Worm (Caenorhabditis elegans) whole organism, L4 larva: Measurements from ENCODE around the gene gsto-1.

Experiments
- D1046.2 ChIP-seq: fragments of 200-800 bp; sonication (Bioruptor generic); IDR thresholded peaks from 2 replicates; pipeline ENCODE4 v1.3.6; 2022; ENCODE audit warnings: missing genetic modification characterization, missing compliant biosample characterization
- F10B5.3 ChIP-seq: sonication (generic microtip); optimal IDR thresholded peaks from 2 replicates; lab custom pipeline; 2016; ENCODE audit warnings: mild to moderate bottlenecking, missing genetic modification characterization, missing compliant biosample characterization
- F26F4.8 ChIP-seq: fragments of 200-800 bp; sonication (Bioruptor generic); conservative IDR thresholded peaks from 2 replicates; pipeline ENCODE4 v1.3.6; 2022; ENCODE audit warnings: missing genetic modification characterization, missing compliant biosample characterization
- F37D6.2 ChIP-seq: sonication (generic microtip); optimal IDR thresholded peaks from 2 replicates; lab custom pipeline; 2016; ENCODE audit warnings: mild to moderate bottlenecking, missing genetic modification characterization, missing compliant biosample characterization
- F44E2.7 ChIP-seq: fragments of 200-800 bp; sonication (Bioruptor generic); IDR thresholded peaks from 2 replicates; pipeline ENCODE4 v2.1.2; 2022; ENCODE audit warnings: missing genetic modification characterization, missing compliant biosample characterization
- T20F7.1 ChIP-seq: fragments of 200-800 bp; sonication (Bioruptor generic); optimal IDR thresholded peaks from 2 replicates; lab custom pipeline; 2018; ENCODE audit warnings: mild to moderate bottlenecking, missing genetic modification characterization, missing compliant biosample characterization
- Y48G9A.11 ChIP-seq: fragments of 200-800 bp; sonication (Bioruptor generic); IDR thresholded peaks from 2 replicates; pipeline ENCODE4 v1.3.6; 2022; ENCODE audit warnings: missing genetic modification reagents, missing genetic modification characterization, missing compliant biosample characterization
- ZK546.5 ChIP-seq, 2 experiments: sonication (generic microtip); optimal IDR thresholded peaks; 2 replicates each; lab custom pipeline; 2017; ENCODE audit warnings: missing biosample characterization in 2 of 2, missing genetic modification characterization in 2 of 2
- aha-1 ChIP-seq: fragments of 150-350 bp; peaks from one replicate; lab custom pipeline; 2014; ENCODE audit warnings: missing biosample characterization, missing genetic modification characterization
- ama-1 ChIP-seq: fragments of 150-350 bp; optimal IDR thresholded peaks from 2 replicates; lab custom pipeline; 2014; ENCODE audit warnings: inconsistent platforms, mixed read lengths
- arid-1 ChIP-seq: fragments of 200-800 bp; sonication (Bioruptor generic); conservative IDR thresholded peaks from 2 replicates; pipeline ENCODE4 v1.3.6; 2022; ENCODE audit warnings: missing genetic modification reagents, missing genetic modification characterization, missing compliant biosample characterization
- attf-4 ChIP-seq: sonication (generic microtip); optimal IDR thresholded peaks from 3 replicates; lab custom pipeline; 2017; ENCODE audit warnings: missing biosample characterization, missing genetic modification characterization
- ceh-82 ChIP-seq: sonication (generic microtip); optimal IDR thresholded peaks from 2 replicates; lab custom pipeline; 2017; ENCODE audit warnings: missing biosample characterization, missing genetic modification characterization
- ces-1 ChIP-seq: fragments of 150-350 bp; sonication (generic microtip); optimal IDR thresholded peaks from 4 replicates; lab custom pipeline; 2014; ENCODE audit warnings: missing biosample characterization, missing genetic modification reagents, missing genetic modification characterization
- cey-2 ChIP-seq: sonication (generic microtip); optimal IDR thresholded peaks from 3 replicates; lab custom pipeline; 2017; ENCODE audit warnings: missing genetic modification characterization, mild to moderate bottlenecking, missing compliant biosample characterization, antibody characterized with exemption, borderline replicate concordance; ENCODE audit not compliant: insufficient read depth
- ctbp-1 ChIP-seq: fragments of 200-800 bp; sonication (Bioruptor generic); IDR thresholded peaks from 2 replicates; pipeline ENCODE4 v1.3.6; 2022; ENCODE audit warnings: missing genetic modification reagents, missing genetic modification characterization, missing compliant biosample characterization
- daf-16 ChIP-seq, 3 experiments: sonication (generic microtip); optimal IDR thresholded peaks; 2 replicates each; lab custom pipeline; 2016 to 2017; ENCODE audit warnings: missing genetic modification characterization in 3 of 3, missing genetic modification reagents in 3 of 3, mild to moderate bottlenecking in 2 of 3, missing compliant biosample characterization in 2 of 3, missing biosample characterization in 1 of 3, moderate library complexity in 1 of 3
- daf-8 ChIP-seq: fragments of 200-800 bp; sonication (Bioruptor generic); IDR thresholded peaks from 2 replicates; pipeline ENCODE4 v1.3.6; 2022; ENCODE audit warnings: missing genetic modification characterization, missing compliant biosample characterization
- dmd-6 ChIP-seq: fragments of 200-800 bp; sonication (Bioruptor generic); IDR thresholded peaks from 2 replicates; pipeline ENCODE4 v1.3.6; 2022; ENCODE audit warnings: missing genetic modification reagents, missing genetic modification characterization, missing compliant biosample characterization
- duxl-1 ChIP-seq: sonication (generic microtip); optimal IDR thresholded peaks from 2 replicates; lab custom pipeline; 2016; ENCODE audit warnings: mild to moderate bottlenecking, missing genetic modification characterization, moderate library complexity, missing compliant biosample characterization; ENCODE audit not compliant: poor library complexity
- egl-27 ChIP-seq: sonication (generic microtip); optimal IDR thresholded peaks from 3 replicates; lab custom pipeline; 2017; ENCODE audit warnings: missing biosample characterization, missing genetic modification reagents, missing genetic modification characterization
- egl-43 ChIP-seq: fragments of 200-800 bp; sonication (Bioruptor generic); IDR thresholded peaks from 2 replicates; pipeline ENCODE4 v1.3.6; 2022; ENCODE audit warnings: missing genetic modification reagents, missing genetic modification characterization, missing compliant biosample characterization
- fkh-10 ChIP-seq: fragments of 150-350 bp; optimal IDR thresholded peaks from 2 replicates; lab custom pipeline; 2014; ENCODE audit warnings: missing biosample characterization, missing genetic modification reagents, missing genetic modification characterization
- fos-1 ChIP-seq: fragments of 150-350 bp; optimal IDR thresholded peaks from 2 replicates; lab custom pipeline; 2014; ENCODE audit warnings: missing biosample characterization, missing genetic modification characterization
- hlh-30 ChIP-seq: sonication (generic microtip); optimal IDR thresholded peaks from 2 replicates; lab custom pipeline; 2017; ENCODE audit warnings: antibody characterized with exemption, mild to moderate bottlenecking, missing genetic modification characterization, missing compliant biosample characterization; ENCODE audit not compliant: insufficient read depth
- lim-7 ChIP-seq: fragments of 200-800 bp; sonication (Bioruptor generic); IDR thresholded peaks from 2 replicates; pipeline ENCODE4 v1.3.6; 2022; ENCODE audit warnings: missing genetic modification characterization, missing compliant biosample characterization
- lin-1 ChIP-seq: fragments of 200-800 bp; sonication (Bioruptor generic); IDR thresholded peaks from 2 replicates; pipeline ENCODE4 v1.3.6; 2022; ENCODE audit warnings: missing genetic modification reagents, missing genetic modification characterization, missing compliant biosample characterization
- lin-13 ChIP-seq: fragments of 150-350 bp; optimal IDR thresholded peaks from 2 replicates; lab custom pipeline; 2014; ENCODE audit warnings: missing biosample characterization, missing genetic modification reagents, missing genetic modification characterization
- lin-15B ChIP-seq: fragments of 150-350 bp; sonication (generic microtip); optimal IDR thresholded peaks from 3 replicates; lab custom pipeline; 2014; ENCODE audit warnings: missing biosample characterization, missing genetic modification characterization
- lir-3 ChIP-seq: sonication (generic microtip); optimal IDR thresholded peaks from 2 replicates; lab custom pipeline; 2016; ENCODE audit warnings: mild to moderate bottlenecking, missing genetic modification characterization, missing compliant biosample characterization
- madf-5 ChIP-seq, 2 experiments: fragments of 200-800 bp; sonication (Bioruptor generic); IDR thresholded peaks; 2 replicates each; pipeline ENCODE4 v1.3.6; 2022; ENCODE audit warnings: missing compliant biosample characterization in 2 of 2, missing genetic modification characterization in 2 of 2
- mdt-29 ChIP-seq: fragments of 200-800 bp; sonication (Bioruptor generic); IDR thresholded peaks from 2 replicates; pipeline ENCODE4 v1.3.6; 2022; ENCODE audit warnings: missing genetic modification reagents, missing genetic modification characterization, missing compliant biosample characterization
- mxl-2 ChIP-seq: fragments of 200-800 bp; sonication (Bioruptor generic); conservative IDR thresholded peaks from 2 replicates; pipeline ENCODE4 v1.3.6; 2022; ENCODE audit warnings: missing genetic modification reagents, missing genetic modification characterization, missing compliant biosample characterization
- mxl-3 ChIP-seq: fragments of 200-800 bp; sonication (Bioruptor generic); optimal IDR thresholded peaks from 2 replicates; lab custom pipeline; 2018; ENCODE audit warnings: mild to moderate bottlenecking, missing genetic modification characterization, missing compliant biosample characterization
- nhr-10 ChIP-seq: fragments of 150-350 bp; optimal IDR thresholded peaks from 2 replicates; lab custom pipeline; 2014; ENCODE audit warnings: missing biosample characterization, missing genetic modification characterization
- nhr-42 ChIP-seq: fragments of 200-800 bp; sonication (Bioruptor generic); IDR thresholded peaks from 2 replicates; pipeline ENCODE4 v1.3.6; 2022; ENCODE audit warnings: missing genetic modification characterization, missing compliant biosample characterization
- nhr-6 ChIP-seq: fragments of 150-350 bp; optimal IDR thresholded peaks from 2 replicates; lab custom pipeline; 2014; ENCODE audit warnings: missing biosample characterization, missing genetic modification characterization
- nhr-77 ChIP-seq: fragments of 150-350 bp; optimal IDR thresholded peaks from 2 replicates; lab custom pipeline; 2014; ENCODE audit warnings: missing biosample characterization, missing genetic modification characterization
- pha-4 ChIP-seq, 2 experiments: fragments of 150-350 bp in 1 of 2; fragments of 200-800 bp in 1 of 2; sonication (Bioruptor generic) in 1 of 2; IDR thresholded peaks in 1 of 2; optimal IDR thresholded peaks in 1 of 2; 2 replicates each; pipeline versions ENCODE4 v1.3.6 to Lab custom; 2014 to 2022; ENCODE audit warnings: missing genetic modification characterization in 2 of 2, missing genetic modification reagents in 2 of 2, missing biosample characterization in 1 of 2, missing compliant biosample characterization in 1 of 2
- pqm-1 ChIP-seq: sonication (generic microtip); optimal IDR thresholded peaks from 2 replicates; lab custom pipeline; 2017; ENCODE audit warnings: missing biosample characterization, missing genetic modification characterization
- set-16 ChIP-seq: fragments of 200-800 bp; sonication (Bioruptor generic); IDR thresholded peaks from 2 replicates; pipeline ENCODE4 v1.3.6; 2022; ENCODE audit warnings: missing genetic modification reagents, missing genetic modification characterization, missing compliant biosample characterization
- snpc-1.2 ChIP-seq: fragments of 200-800 bp; sonication (Bioruptor generic); IDR thresholded peaks from 2 replicates; pipeline ENCODE4 v1.3.6; 2022; ENCODE audit warnings: missing genetic modification reagents, missing genetic modification characterization, missing compliant biosample characterization
- snpc-4 ChIP-seq: fragments of 150-350 bp; optimal IDR thresholded peaks from 2 replicates; lab custom pipeline; 2014; ENCODE audit warnings: missing biosample characterization, missing genetic modification characterization
- spr-1 ChIP-seq: sonication (generic microtip); optimal IDR thresholded peaks from 2 replicates; lab custom pipeline; 2016; ENCODE audit warnings: mild to moderate bottlenecking, missing genetic modification characterization, missing compliant biosample characterization
- unc-130 ChIP-seq: sonication (generic microtip); optimal IDR thresholded peaks from 2 replicates; lab custom pipeline; 2016; ENCODE audit warnings: missing genetic modification reagents, missing genetic modification characterization, missing compliant biosample characterization
- zfp-3 ChIP-seq: fragments of 200-800 bp; sonication (Bioruptor generic); conservative IDR thresholded peaks from 2 replicates; pipeline ENCODE4 v1.3.6; 2022; ENCODE audit warnings: missing genetic modification reagents, missing genetic modification characterization, missing compliant biosample characterization
- zip-11 ChIP-seq: fragments of 200-800 bp; sonication (Bioruptor generic); IDR thresholded peaks from 2 replicates; pipeline ENCODE4 v1.3.6; 2022; ENCODE audit warnings: missing genetic modification characterization, missing compliant biosample characterization
- ztf-11 ChIP-seq: fragments of 150-350 bp; optimal IDR thresholded peaks from 2 replicates; lab custom pipeline; 2014; ENCODE audit warnings: missing biosample characterization, missing genetic modification characterization

The gsto-1 gene

DNA sequence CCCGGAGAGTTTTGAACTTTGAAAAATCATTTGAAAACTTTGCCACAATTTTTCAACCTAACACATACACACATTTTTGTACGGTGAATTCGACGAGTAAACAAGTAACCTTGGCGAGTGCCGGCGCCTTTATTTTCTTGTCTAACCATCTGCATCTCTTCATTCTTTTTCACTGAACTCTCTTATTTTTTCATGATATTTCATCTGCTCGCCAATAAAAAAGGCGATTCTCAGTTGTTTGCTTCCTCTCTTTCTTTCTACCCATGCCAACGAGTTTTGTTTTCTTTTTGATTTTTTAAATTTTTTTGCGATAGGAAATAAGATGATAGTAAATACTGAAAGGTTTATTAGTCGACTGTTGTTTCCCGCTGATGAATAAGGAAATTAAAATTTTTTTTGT lies 31.9 kb upstream of the gsto-1 start (continued):
- TF ChIP-seq daf-16 (GFP tag; optimal IDR thresholded peaks at IDR 0.05; lab: Kevin White, UChicago) (peak in 1 of 2 experiments; percentile 23), daf-16 (tag; optimal IDR thresholded peaks at IDR 0.05; lab: Kevin White, UChicago) (peak; percentile 92), pqm-1 (tag; lab: Kevin White, UChicago) (no peak), fos-1 (tag; lab: Kevin White, UChicago) (no peak), lir-3 (tag; lab: Kevin White, UChicago) (no peak), ceh-82 (tag; lab: Kevin White, UChicago) (no peak), attf-4 (tag; lab: Kevin White, UChicago) (no peak), madf-5 (GFP tag; IDR thresholded peaks at IDR 0.05; lab: Robert Waterston, UW) (no peak), spr-1 (tag; lab: Kevin White, UChicago) (no peak), snpc-1.2 (GFP tag; lab: Robert Waterston, UW) (no peak), zip-11 (GFP tag; lab: Robert Waterston, UW) (no peak), lin-13 (GFP tag; lab: Kevin White, UChicago) (no peak), ces-1 (GFP tag; lab: Kevin White, UChicago) (no peak), mxl-3 (no peak), lin-1 (no peak), snpc-4 (tag; lab: Kevin White, UChicago) (no peak), cey-2 (tag; lab: Kevin White, UChicago) (no peak), mdt-29 (GFP tag; lab: Robert Waterston, UW) (no peak), lim-7 (GFP tag; lab: Robert Waterston, UW) (no peak), ctbp-1 (GFP tag; lab: Robert Waterston, UW) (no peak), nhr-6 (tag; lab: Kevin White, UChicago) (peak; percentile 60), F44E2.7 (no peak), egl-27 (tag; lab: Kevin White, UChicago) (no peak), nhr-42 (GFP tag; lab: Robert Waterston, UW) (no peak), daf-8 (GFP tag; lab: Robert Waterston, UW) (no peak), zfp-3 (GFP tag; lab: Robert Waterston, UW) (no peak), aha-1 (tag; lab: Kevin White, UChicago) (peak; percentile 67), Y48G9A.11 (GFP tag; lab: Robert Waterston, UW) (no peak), ztf-11 (tag; lab: Kevin White, UChicago) (no peak), F26F4.8 (GFP tag; lab: Robert Waterston, UW) (no peak), F37D6.2 (tag; lab: Kevin White, UChicago) (no peak), F10B5.3 (tag; lab: Kevin White, UChicago) (no peak), fkh-10 (GFP tag; lab: Kevin White, UChicago) (no peak), lin-15B (no peak), mxl-2 (GFP tag; lab: Robert Waterston, UW) (no peak), ZK546.5 (tag; optimal IDR thresholded peaks at IDR 0.05; lab: Kevin White, UChicago) (no peak), D1046.2 (no peak)

- TF ChIP-seq dmd-6 (GFP tag; lab: Robert Waterston, UW) = 0 out of 2 replicates have a peak, but pooled peaks have one; percentile 15
- TF ChIP-seq D1046.2 = no peak
- 0 out of 2 replicates have a peak, but pooled peaks have one; percentile 45 for TF ChIP-seq F44E2.7
- TF ChIP-seq lin-1 = 0 out of 2 replicates have a peak, but pooled peaks have one; percentile 10
- TF ChIP-seq ama-1 (lab: Kevin White, UChicago) = no peak
- no peak for TF ChIP-seq ZK546.5 (tag; optimal IDR thresholded peaks at IDR 0.05; lab: Kevin White, UChicago)
- peak; percentile 57; the same call in 1 of the 2 replicates for TF ChIP-seq lim-7 (GFP tag; lab: Robert Waterston, UW)
- TF ChIP-seq snpc-4 (tag; lab: Kevin White, UChicago) = no peak
- no peak for TF ChIP-seq set-16 (GFP tag; lab: Robert Waterston, UW)
- TF ChIP-seq arid-1 = 0 out of 2 replicates have a peak, but pooled peaks have one; percentile 13
- TF ChIP-seq pqm-1 (tag; lab: Kevin White, UChicago) = no peak
- peak; percentile 25 for TF ChIP-seq duxl-1 (tag; lab: Kevin White, UChicago)
- no peak for TF ChIP-seq daf-16 (GFP tag; optimal IDR thresholded peaks at IDR 0.05; lab: Kevin White, UChicago)
- peak; percentile 15 for TF ChIP-seq daf-16 (tag; optimal IDR thresholded peaks at IDR 0.05; lab: Kevin White, UChicago)
- peak; percentile 31; the same call in 1 of the 2 replicates for TF ChIP-seq pha-4 (GFP tag; IDR thresholded peaks at IDR 0.05; lab: Robert Waterston, UW)
- no peak for TF ChIP-seq pha-4 (tag; optimal IDR thresholded peaks at IDR 0.05; lab: Kevin White, UChicago)
- peak; percentile 0 for TF ChIP-seq hlh-30 (tag; lab: Kevin White, UChicago)
- 0 out of 2 replicates have a peak, but pooled peaks have one; percentile 19 for TF ChIP-seq ctbp-1 (GFP tag; lab: Robert Waterston, UW)
- 0 out of 2 replicates have a peak, but pooled peaks have one; percentile 60 for TF ChIP-seq egl-43 (GFP tag; lab: Robert Waterston, UW)
- no peak for TF ChIP-seq unc-130 (GFP tag; lab: Kevin White, UChicago)
- TF ChIP-seq nhr-10 (tag; lab: Kevin White, UChicago) = no peak
- TF ChIP-seq nhr-77 (tag; lab: Kevin White, UChicago) = no peak
- TF ChIP-seq daf-8 (GFP tag; lab: Robert Waterston, UW) = no peak
- no peak for TF ChIP-seq lin-13 (GFP tag; lab: Kevin White, UChicago)
- no peak for TF ChIP-seq T20F7.1 (GFP tag; lab: Kevin White, UChicago)
Measured at ce11 chrIII:7978289-7978688, 31.5 kb upstream of the gsto-1 start.
